Worm (Caenorhabditis elegans) whole organism, midembryonic: ENCODE results near the gene M03C11.1.

Source experiments
- T22C8.4 ChIP-seq: fragments of 200-800 bp; sonication (Bioruptor generic); IDR thresholded peaks from 2 replicates; pipeline ENCODE4 v1.3.6; 2022; ENCODE audit warnings: missing genetic modification characterization, missing compliant biosample characterization
- cog-1 ChIP-seq: sonication (generic microtip); optimal IDR thresholded peaks from 2 replicates; lab custom pipeline; 2016; ENCODE audit warnings: missing genetic modification characterization, missing compliant biosample characterization
- flt-1 ChIP-seq: fragments of 200-800 bp; sonication (Bioruptor generic); IDR thresholded peaks from 2 replicates; pipeline ENCODE4 v1.3.6; 2022; ENCODE audit warnings: missing genetic modification characterization, missing compliant biosample characterization
- klf-2 ChIP-seq: fragments of 200-800 bp; sonication (Bioruptor generic); conservative IDR thresholded peaks from 2 replicates; pipeline ENCODE4 v1.3.6; 2022; ENCODE audit warnings: missing genetic modification reagents, missing genetic modification characterization, missing compliant biosample characterization
- tab-1 ChIP-seq: fragments of 200-800 bp; sonication (Bioruptor generic); IDR thresholded peaks from 2 replicates; pipeline ENCODE4 v1.3.6; 2022; ENCODE audit warnings: missing genetic modification characterization, missing compliant biosample characterization
- ztf-23 ChIP-seq: fragments of 200-800 bp; sonication (Bioruptor generic); IDR thresholded peaks from 2 replicates; pipeline ENCODE4 v1.3.6; 2022; ENCODE audit warnings: missing genetic modification reagents, missing genetic modification characterization, missing compliant biosample characterization
- ztf-29 ChIP-seq: fragments of 200-800 bp; sonication (Bioruptor generic); IDR thresholded peaks from 2 replicates; pipeline ENCODE4 v1.3.6; 2022; ENCODE audit warnings: missing genetic modification reagents, missing genetic modification characterization, missing compliant biosample characterization

DNA sequence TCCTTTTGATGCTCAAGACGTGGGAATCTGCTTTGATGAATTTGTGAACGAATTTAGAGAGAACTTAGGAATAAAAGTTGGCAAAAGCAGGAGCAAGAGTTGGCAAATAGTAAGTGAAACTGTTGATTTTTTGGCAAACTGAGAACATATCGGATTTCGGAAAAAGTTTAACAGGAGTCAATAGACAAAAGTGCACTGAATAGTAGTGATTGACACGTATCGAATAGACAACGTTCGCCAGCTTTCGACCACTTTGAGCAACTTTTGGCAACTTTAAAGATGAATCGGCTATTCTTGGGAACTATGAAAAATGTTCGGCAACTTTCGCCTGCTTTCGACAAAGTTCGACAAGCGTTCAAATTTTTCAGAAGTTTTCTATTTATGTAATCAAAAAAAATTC is 4.3 kb downstream of the M03C11.1 start, which contains the start of gene M03C11.9:
- no peak for TF ChIP-seq flt-1 (GFP tag; lab: Robert Waterston, UW)
- TF ChIP-seq ztf-23 (GFP tag; lab: Robert Waterston, UW), result no peak
- TF ChIP-seq T22C8.4, result no peak
- no peak for TF ChIP-seq tab-1 (GFP tag; lab: Robert Waterston, UW)
- no peak for TF ChIP-seq cog-1 (tag; lab: Kevin White, UChicago)
- no peak for TF ChIP-seq klf-2 (GFP tag; lab: Robert Waterston, UW)
- TF ChIP-seq ztf-29 (GFP tag; lab: Robert Waterston, UW), result no peak
